Fruit fly (Drosophila melanogaster) whole organism, wandering third instar larva: ENCODE data around the gene sit.
A peak's percentile ranks its signal among the peaks of the same experiment; 100 is the strongest.

Source experiments
- Abd-B ChIP-seq: fragments of >200 bp; optimal IDR thresholded peaks from 2 replicates; lab custom pipeline; 2017; ENCODE audit warnings: missing biosample characterization, missing genetic modification characterization
- CG32264 ChIP-seq: fragments of 200-800 bp; sonication (Bioruptor generic); optimal IDR thresholded peaks from 2 replicates; lab custom pipeline; 2016; ENCODE audit warnings: missing biosample characterization, missing genetic modification characterization
- CrebA ChIP-seq: fragments of 200-800 bp; sonication (Bioruptor generic); optimal IDR thresholded peaks from 2 replicates; lab custom pipeline; 2016; ENCODE audit warnings: missing biosample characterization, mild to moderate bottlenecking, missing genetic modification characterization, borderline replicate concordance
- Dfd ChIP-seq: fragments of >200 bp; optimal IDR thresholded peaks from 2 replicates; lab custom pipeline; 2017; ENCODE audit warnings: missing biosample characterization, missing genetic modification characterization
- Dif ChIP-seq: fragments of 200-275, 200-300 bp; sonication (Bioruptor generic); optimal IDR thresholded peaks from 2 replicates; lab custom pipeline; 2018; ENCODE audit warnings: missing biosample characterization, missing genetic modification characterization; ENCODE audit not compliant: partially characterized antibody
- GATAd ChIP-seq: sonication (Bioruptor generic); optimal IDR thresholded peaks from 2 replicates; lab custom pipeline; 2016; ENCODE audit warnings: missing biosample characterization, missing genetic modification characterization
- HLH106 ChIP-seq: fragments of 200-800 bp; optimal IDR thresholded peaks from 3 replicates; lab custom pipeline; 2019; ENCODE audit warnings: missing biosample characterization, mild to moderate bottlenecking, missing genetic modification characterization, moderate library complexity
- Hnf4 ChIP-seq: fragments of 200-800 bp; sonication (Bioruptor generic); optimal IDR thresholded peaks from 2 replicates; lab custom pipeline; 2016; ENCODE audit warnings: missing biosample characterization, mild to moderate bottlenecking, missing genetic modification characterization
- Hr78 ChIP-seq: fragments of >200 bp; optimal IDR thresholded peaks from 2 replicates; lab custom pipeline; 2017; ENCODE audit warnings: missing biosample characterization, missing genetic modification characterization
- Hr83 ChIP-seq: fragments of 200-300 bp; sonication (Bioruptor generic); optimal IDR thresholded peaks from 2 replicates; lab custom pipeline; 2016; ENCODE audit warnings: missing biosample characterization, mild to moderate bottlenecking, missing genetic modification characterization, moderate library complexity; ENCODE audit not compliant: poor library complexity, severe bottlenecking
- Jra ChIP-seq: sonication (Bioruptor generic); optimal IDR thresholded peaks from 2 replicates; lab custom pipeline; 2016; ENCODE audit warnings: missing biosample characterization, missing genetic modification characterization
- Mio ChIP-seq: sonication (Bioruptor generic); optimal IDR thresholded peaks from 2 replicates; lab custom pipeline; 2016; ENCODE audit warnings: missing biosample characterization, missing genetic modification characterization
- Myc ChIP-seq: fragments of >200 bp; optimal IDR thresholded peaks from 2 replicates; lab custom pipeline; 2017
- N ChIP-seq: fragments of >200 bp; optimal IDR thresholded peaks from 2 replicates; lab custom pipeline; 2018; ENCODE audit warnings: missing biosample characterization, missing external identifiers, missing genetic modification characterization
- Rel ChIP-seq, 2 experiments: fragments of 200-800 bp; sonication (Bioruptor generic) in 1 of 2; optimal IDR thresholded peaks; 2 replicates in 1 of 2; 3 replicates in 1 of 2; lab custom pipeline; 2016 to 2019; ENCODE audit warnings: mild to moderate bottlenecking in 2 of 2, missing biosample characterization in 2 of 2, missing genetic modification characterization in 2 of 2, moderate library complexity in 1 of 2
- Sp1 ChIP-seq: fragments of 200-800 bp; sonication (Bioruptor generic); optimal IDR thresholded peaks from 3 replicates; lab custom pipeline; 2019; ENCODE audit warnings: missing biosample characterization, mild to moderate bottlenecking, missing genetic modification characterization, moderate library complexity
- Vsx2 ChIP-seq: fragments of 200-300, 225-300 bp; sonication (Bioruptor generic); optimal IDR thresholded peaks from 2 replicates; lab custom pipeline; 2018; ENCODE audit warnings: missing biosample characterization, missing genetic modification characterization; ENCODE audit not compliant: partially characterized antibody
- br ChIP-seq: fragments of 200-800 bp; sonication (Bioruptor generic); optimal IDR thresholded peaks from 2 replicates; lab custom pipeline; 2016; ENCODE audit warnings: missing biosample characterization, missing genetic modification characterization
- brk ChIP-seq: fragments of 200-800 bp; sonication (Bioruptor generic); optimal IDR thresholded peaks from 2 replicates; lab custom pipeline; 2016; ENCODE audit warnings: missing biosample characterization, mild to moderate bottlenecking, missing genetic modification characterization
- dl ChIP-seq, 2 experiments: fragments of 175-275, 200-275 bp in 1 of 2; fragments of 200-275 bp in 1 of 2; sonication (Bioruptor generic); optimal IDR thresholded peaks; lab custom pipeline; 2018; ENCODE audit warnings: mild to moderate bottlenecking in 2 of 2, missing biosample characterization in 2 of 2, missing genetic modification characterization in 2 of 2, moderate library complexity in 2 of 2; ENCODE audit not compliant: partially characterized antibody in 2 of 2, insufficient read depth in 1 of 2
- dmrt93B ChIP-seq: fragments of 200-800 bp; sonication (Bioruptor generic); optimal IDR thresholded peaks from 2 replicates; lab custom pipeline; 2018; ENCODE audit warnings: missing biosample characterization, mild to moderate bottlenecking, missing genetic modification characterization
- dsf ChIP-seq: sonication (Bioruptor generic); optimal IDR thresholded peaks from 2 replicates; lab custom pipeline; 2016; ENCODE audit warnings: missing biosample characterization, missing genetic modification characterization, borderline replicate concordance
- ey ChIP-seq: fragments of 200-800 bp; sonication (Bioruptor generic); optimal IDR thresholded peaks from 2 replicates; lab custom pipeline; 2016; ENCODE audit warnings: missing biosample characterization, missing genetic modification characterization
- foxo ChIP-seq, 2 experiments: fragments of 200-800 bp; sonication (Bioruptor generic); optimal IDR thresholded peaks; 2 replicates in 1 of 2; 3 replicates in 1 of 2; lab custom pipeline; 2016 to 2017; ENCODE audit warnings: missing biosample characterization in 2 of 2, missing genetic modification characterization in 2 of 2
- fru ChIP-seq: fragments of 200-800 bp; sonication (Bioruptor generic); optimal IDR thresholded peaks from 3 replicates; lab custom pipeline; 2016; ENCODE audit warnings: missing biosample characterization, mild to moderate bottlenecking, missing genetic modification characterization
- h ChIP-seq: fragments of 200-800 bp; sonication (Bioruptor generic); optimal IDR thresholded peaks from 3 replicates; lab custom pipeline; 2016; ENCODE audit warnings: missing biosample characterization, mild to moderate bottlenecking, missing genetic modification characterization
- jim ChIP-seq: fragments of 175-275, 200-325 bp; sonication (Bioruptor generic); optimal IDR thresholded peaks from 2 replicates; lab custom pipeline; 2016; ENCODE audit warnings: missing biosample characterization, mild to moderate bottlenecking, missing genetic modification characterization
- lola ChIP-seq: fragments of >200 bp; optimal IDR thresholded peaks from 2 replicates; lab custom pipeline; 2017; ENCODE audit warnings: missing biosample characterization, missing genetic modification characterization
- pan ChIP-seq: fragments of >200 bp; optimal IDR thresholded peaks from 2 replicates; lab custom pipeline; 2017
- psq ChIP-seq: fragments of 200-800 bp; sonication (Bioruptor generic); optimal IDR thresholded peaks from 3 replicates; lab custom pipeline; 2017; ENCODE audit warnings: missing biosample characterization, mild to moderate bottlenecking, missing genetic modification characterization, moderate library complexity
- rgr ChIP-seq: fragments of 200-800 bp; sonication (Bioruptor generic); optimal IDR thresholded peaks from 3 replicates; lab custom pipeline; 2016; ENCODE audit warnings: missing biosample characterization, mild to moderate bottlenecking, missing genetic modification characterization
- sage ChIP-seq: fragments of 200-800 bp; sonication (Bioruptor generic); optimal IDR thresholded peaks from 2 replicates; lab custom pipeline; 2016; ENCODE audit warnings: missing biosample characterization, mild to moderate bottlenecking, missing genetic modification characterization
- tai ChIP-seq: sonication (Bioruptor generic); optimal IDR thresholded peaks from 2 replicates; lab custom pipeline; 2016; ENCODE audit warnings: missing biosample characterization, missing genetic modification characterization

The sit gene

DNA sequence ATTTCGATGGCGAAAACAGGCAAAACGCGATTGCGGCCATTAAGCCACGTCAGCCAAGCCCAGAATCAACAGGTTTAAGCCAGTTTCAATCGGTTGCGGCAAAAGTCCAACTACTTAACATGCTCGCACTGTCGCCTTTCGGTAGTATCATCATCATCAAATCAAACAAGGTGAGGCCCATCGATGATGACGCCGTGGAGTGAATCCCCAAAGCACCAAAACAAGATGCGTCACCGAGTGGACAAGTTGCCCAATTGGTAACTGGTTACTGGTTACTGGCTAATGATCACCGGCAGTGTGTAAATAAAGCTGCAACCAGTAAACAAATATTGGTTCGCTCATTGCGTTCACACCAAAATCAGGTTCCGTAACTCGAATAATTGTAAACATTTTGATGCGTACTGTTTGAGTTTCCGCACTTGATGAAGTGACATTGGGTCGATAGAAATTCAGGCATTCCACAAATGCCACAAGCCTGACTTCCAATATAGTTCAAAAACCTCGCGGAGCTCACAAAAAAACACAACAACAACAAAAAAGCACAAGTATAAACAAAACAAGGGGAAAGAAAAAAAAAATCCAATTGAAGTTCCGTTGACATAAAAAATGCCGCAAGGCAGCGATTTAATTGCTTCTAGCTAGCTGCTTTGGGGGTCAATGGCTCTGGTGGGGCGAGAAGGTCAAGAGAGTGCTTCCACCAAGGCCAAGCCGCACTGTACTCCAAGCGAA lies 37.9 kb downstream of the sit start:
- TF ChIP-seq pan (no peak), Hr78 (GFP tag; lab: Kevin White, UChicago) (no peak), foxo (GFP tag; optimal IDR thresholded peaks at IDR 0.05; lab: Kevin White, UChicago) (peak in 1 of 2 experiments; percentile 21), dmrt93B (GFP tag; lab: Kevin White, UChicago) (peak; percentile 1), Sp1 (GFP tag; lab: Kevin White, UChicago) (no peak), Rel (GFP tag; optimal IDR thresholded peaks at IDR 0.05; lab: Kevin White, UChicago) (no peak), Rel (tag; optimal IDR thresholded peaks at IDR 0.05; lab: Kevin White, UChicago) (peak; percentile 96), sage (GFP tag; lab: Kevin White, UChicago) (no peak), Hr83 (GFP tag; lab: Kevin White, UChicago) (peak; percentile 73), h (peak; percentile 23), Mio (GFP tag; lab: Kevin White, UChicago) (no peak), rgr (peak; percentile 16), Hnf4 (GFP tag; lab: Kevin White, UChicago) (peak; percentile 21), jim (GFP tag; lab: Kevin White, UChicago) (no peak), fru (peak; percentile 44), tai (GFP tag; lab: Kevin White, UChicago) (peak; percentile 14), GATAd (GFP tag; lab: Kevin White, UChicago) (no peak), HLH106 (tag; lab: Kevin White, UChicago) (no peak), Abd-B (GFP tag; lab: Kevin White, UChicago) (no peak), Myc (lab: Kevin White, UChicago) (no peak), dsf (GFP tag; lab: Kevin White, UChicago) (no peak), Jra (GFP tag; lab: Kevin White, UChicago) (peak; percentile 10)

DNA sequence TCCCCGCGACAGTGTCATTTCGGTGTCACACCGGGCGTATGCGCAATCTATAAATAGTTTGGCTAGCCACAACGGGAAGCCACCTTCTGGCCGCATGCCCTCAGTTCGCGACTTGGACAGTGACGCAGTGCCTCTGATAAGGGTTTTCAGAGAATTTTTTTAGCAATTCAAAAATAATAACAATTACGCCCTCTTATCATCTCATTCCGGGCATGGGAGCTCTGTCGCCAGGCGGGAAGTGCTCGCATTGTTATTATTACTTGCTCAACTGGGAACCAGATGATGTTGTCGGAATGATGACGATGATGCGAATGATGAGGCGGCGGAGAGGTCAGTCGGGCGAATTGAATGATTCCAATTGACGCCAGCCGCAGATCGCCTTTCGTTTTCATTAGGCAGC lies 39.5 kb downstream of the sit start:
- TF ChIP-seq Hr83 (GFP tag; lab: Kevin White, UChicago) (peak; percentile 9), Hnf4 (GFP tag; lab: Kevin White, UChicago) (no peak), Vsx2 (GFP tag; lab: Kevin White, UChicago) (peak; percentile 17), h (peak; percentile 13), Rel (GFP tag; optimal IDR thresholded peaks at IDR 0.05; lab: Kevin White, UChicago) (no peak), Rel (tag; optimal IDR thresholded peaks at IDR 0.05; lab: Kevin White, UChicago) (peak; percentile 44), brk (GFP tag; lab: Kevin White, UChicago) (no peak)

DNA sequence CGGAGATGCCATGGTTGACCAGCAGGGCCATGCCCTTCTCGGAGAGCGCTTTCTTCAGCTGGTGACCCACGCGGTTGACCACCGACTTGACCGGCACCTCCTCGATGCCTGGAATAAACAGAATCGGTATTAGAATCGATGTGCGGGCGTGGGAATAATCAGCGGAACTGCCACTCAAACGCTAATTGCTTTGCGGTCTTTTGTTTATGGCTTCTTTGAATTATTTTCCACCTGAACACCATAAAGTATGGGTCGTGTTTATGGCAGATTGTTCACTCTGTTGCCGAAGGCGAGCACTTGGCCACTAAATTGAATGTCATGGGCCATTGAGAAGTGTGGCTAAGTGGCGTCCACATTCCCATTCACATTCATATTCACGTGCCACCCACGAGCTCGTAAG lies 40.3 kb downstream of the sit start:
- TF ChIP-seq CG32264 (GFP tag; lab: Kevin White, UChicago), result no peak
- no peak for TF ChIP-seq br (GFP tag; lab: Kevin White, UChicago)
- no peak for TF ChIP-seq ey (GFP tag; lab: Kevin White, UChicago)
- no peak for TF ChIP-seq tai (GFP tag; lab: Kevin White, UChicago)
- no peak for TF ChIP-seq psq (GFP tag; lab: Kevin White, UChicago)
- no peak for TF ChIP-seq Abd-B (GFP tag; lab: Kevin White, UChicago)
- TF ChIP-seq Mio (GFP tag; lab: Kevin White, UChicago), result no peak
- TF ChIP-seq pan, result no peak
- TF ChIP-seq Dfd (GFP tag; lab: Kevin White, UChicago), result no peak
- TF ChIP-seq dl (GFP tag; optimal IDR thresholded peaks at IDR 0.05; lab: Kevin White, UChicago; ENCODE audit: insufficient read depth in 1 of 2, partially characterized antibody in 2 of 2), result no peak
- no peak for TF ChIP-seq Rel (GFP tag; optimal IDR thresholded peaks at IDR 0.05; lab: Kevin White, UChicago)
- TF ChIP-seq Rel (tag; optimal IDR thresholded peaks at IDR 0.05; lab: Kevin White, UChicago), result no peak
- TF ChIP-seq Dif (GFP tag; lab: Kevin White, UChicago), result no peak
- no peak for TF ChIP-seq HLH106 (tag; lab: Kevin White, UChicago)
- TF ChIP-seq, all 38 proteins: peak for 0

DNA sequence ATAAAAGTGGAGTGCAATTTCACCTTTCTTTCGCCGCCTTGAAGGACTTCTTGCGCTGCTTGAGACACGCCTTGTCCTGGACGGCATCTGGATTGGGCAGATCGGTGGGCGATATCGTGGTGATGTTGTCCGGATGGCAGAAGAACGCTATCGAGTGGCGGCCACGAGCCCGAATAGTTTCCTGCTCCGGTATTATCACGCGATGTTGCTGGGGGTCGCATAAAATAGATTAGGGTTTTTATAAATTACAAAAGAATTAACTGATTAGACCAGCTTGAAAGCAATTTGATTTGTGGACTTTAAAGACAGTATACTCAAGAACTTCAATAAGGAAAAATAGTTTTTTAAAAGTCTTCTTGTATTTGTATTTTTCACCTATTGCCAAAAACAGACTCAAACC lies 41.9 kb downstream of the sit start:
- TF ChIP-seq CG32264 (GFP tag; lab: Kevin White, UChicago) (no peak), h (no peak), CrebA (GFP tag; lab: Kevin White, UChicago) (no peak), lola (no peak), N (GFP tag; lab: Kevin White, UChicago) (no peak), dmrt93B (GFP tag; lab: Kevin White, UChicago) (no peak), rgr (no peak)
- TF ChIP-seq, all 38 proteins: peak for 0
